Worm (Caenorhabditis elegans) whole organism, L3 larva: ENCODE results near the gene T02G5.15.

Experiments used
- ama-1 ChIP-seq: fragments of 150-350 bp; optimal IDR thresholded peaks from 2 replicates; lab custom pipeline; 2018
- fkh-2 ChIP-seq: fragments of 150-350 bp; optimal IDR thresholded peaks from 2 replicates; lab custom pipeline; 2014; ENCODE audit warnings: missing biosample characterization, missing genetic modification reagents, missing genetic modification characterization
- lin-39 ChIP-seq: fragments of 150-350 bp; optimal IDR thresholded peaks from 2 replicates; lab custom pipeline; 2018; ENCODE audit warnings: missing biosample characterization, missing genetic modification reagents, missing genetic modification characterization
- mdl-1 ChIP-seq: fragments of 150-350 bp; optimal IDR thresholded peaks from 2 replicates; lab custom pipeline; 2014; ENCODE audit warnings: missing biosample characterization, missing genetic modification characterization
- nhr-12 ChIP-seq: fragments of 150-350 bp; optimal IDR thresholded peaks from 2 replicates; lab custom pipeline; 2014; ENCODE audit warnings: missing biosample characterization, missing genetic modification characterization
- nhr-28 ChIP-seq: fragments of 150-350 bp; optimal IDR thresholded peaks from 2 replicates; lab custom pipeline; 2014; ENCODE audit warnings: missing biosample characterization, missing genetic modification characterization
- ztf-11 ChIP-seq: fragments of 150-350 bp; optimal IDR thresholded peaks from 2 replicates; lab custom pipeline; 2014; ENCODE audit warnings: missing biosample characterization, missing genetic modification characterization

DNA sequence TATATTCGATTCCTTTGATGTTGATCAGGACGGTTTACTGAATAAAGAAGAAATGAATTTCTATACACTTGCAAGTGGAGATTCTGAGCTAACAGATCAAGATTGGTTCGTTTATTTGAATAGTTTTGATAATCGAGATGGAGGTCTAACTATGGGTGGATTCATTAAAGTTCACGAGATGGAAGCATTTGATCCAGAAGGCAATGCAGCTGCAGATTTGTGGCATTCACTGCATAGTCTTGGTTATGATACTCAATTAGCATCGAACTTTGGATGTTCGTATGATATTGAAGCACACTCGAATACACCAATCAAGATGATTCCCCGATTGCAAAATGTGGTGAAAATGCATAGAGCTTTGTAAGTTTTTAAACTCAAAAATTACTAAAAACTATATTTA, 11.8 kb downstream of the T02G5.15 start:
- TF ChIP-seq ztf-11 (no peak), nhr-12 (tag; lab: Kevin White, UChicago) (no peak), mdl-1 (no peak), fkh-2 (no peak), lin-39 (tag; lab: Kevin White, UChicago) (no peak), ama-1 (lab: Kevin White, UChicago) (no peak), nhr-28 (tag; lab: Kevin White, UChicago) (no peak)
